Fruit fly (Drosophila melanogaster): ENCODE data around the gene CG5347.

CG5347 gene

dm6 chrX:14743819-14744218 lies 32.8 kb upstream of the CG5347 start (continued):
- peak; percentile 20 for TF ChIP-seq ind (GFP tag; optimal IDR thresholded peaks at IDR 0.05)
- peak; percentile 12; the same call in 1 of the 2 replicates for TF ChIP-seq CG31224 (GFP tag; IDR thresholded peaks at IDR 0.05)
- TF ChIP-seq CG7745 (tag; optimal IDR thresholded peaks at IDR 0.05): no peak
- TF ChIP-seq HLHmδ (GFP tag; optimal IDR thresholded peaks at IDR 0.05): no peak
- TF ChIP-seq CG8388 (GFP tag; optimal IDR thresholded peaks at IDR 0.05): peak; percentile 56
- no peak for TF ChIP-seq CG7786 (GFP tag; optimal IDR thresholded peaks at IDR 0.05)
- peak; percentile 81 for TF ChIP-seq gem (tag; optimal IDR thresholded peaks at IDR 0.05)
- no peak for TF ChIP-seq grn (GFP tag; optimal IDR thresholded peaks at IDR 0.05)
- no peak for TF ChIP-seq pb (GFP tag; optimal IDR thresholded peaks at IDR 0.05)
- TF ChIP-seq Aef1 (GFP tag; IDR thresholded peaks at IDR 0.05): peak; percentile 37; the same call in 1 of the 3 replicates
- TF ChIP-seq CG18262 (tag; optimal IDR thresholded peaks at IDR 0.05): peak; percentile 69
- peak; percentile 26 for TF ChIP-seq az2 (GFP tag; optimal IDR thresholded peaks at IDR 0.05)
- peak in 1 of 2 experiments; percentile 73 for TF ChIP-seq bsh (GFP tag; optimal IDR thresholded peaks at IDR 0.05)
- TF ChIP-seq ato (GFP tag; IDR thresholded peaks at IDR 0.05; ENCODE audit: partially characterized antibody): no peak
- no peak for TF ChIP-seq bowl (GFP tag; IDR thresholded peaks at IDR 0.05)
- TF ChIP-seq gro (GFP tag; optimal IDR thresholded peaks at IDR 0.05): no peak
- no peak for TF ChIP-seq hth (optimal IDR thresholded peaks at IDR 0.05)
- TF ChIP-seq fu2 (GFP tag; optimal IDR thresholded peaks at IDR 0.05): no peak
- TF ChIP-seq CG6254 (GFP tag; optimal IDR thresholded peaks at IDR 0.05): peak; percentile 34
- TF ChIP-seq CG34376 (GFP tag; optimal IDR thresholded peaks at IDR 0.05): no peak
- no peak for TF ChIP-seq CG17568 (GFP tag; optimal IDR thresholded peaks at IDR 0.05)
- TF ChIP-seq crc (GFP tag; optimal IDR thresholded peaks at IDR 0.05): no peak
- no peak for TF ChIP-seq fru (optimal IDR thresholded peaks at IDR 0.05)
- TF ChIP-seq bigmax (GFP tag; optimal IDR thresholded peaks at IDR 0.05): no peak
- no peak for TF ChIP-seq lov (optimal IDR thresholded peaks at IDR 0.05)
- TF ChIP-seq lov (GFP tag; IDR thresholded peaks at IDR 0.05): no peak
- TF ChIP-seq Sox102F (GFP tag; optimal IDR thresholded peaks at IDR 0.05): peak; percentile 64
- TF ChIP-seq yki (optimal IDR thresholded peaks at IDR 0.05): no peak
- TF ChIP-seq CG1603 (tag; optimal IDR thresholded peaks at IDR 0.05): no peak
- TF ChIP-seq NC2β (GFP tag; optimal IDR thresholded peaks at IDR 0.05): peak; percentile 17
- TF ChIP-seq Xrp1 (GFP tag; IDR thresholded peaks at IDR 0.05): peak; percentile 81
- TF ChIP-seq jigr1 (GFP tag; IDR thresholded peaks at IDR 0.05): no peak; the same call in 2 of the 3 replicates
- no peak for TF ChIP-seq Six4 (GFP tag; optimal IDR thresholded peaks at IDR 0.05)
- peak; percentile 34 for TF ChIP-seq CG16815 (GFP tag; optimal IDR thresholded peaks at IDR 0.05)
- TF ChIP-seq ham (GFP tag; IDR thresholded peaks at IDR 0.05): no peak
- no peak for TF ChIP-seq CG8478 (optimal IDR thresholded peaks at IDR 0.05)
- peak; percentile 77 for TF ChIP-seq dmrt11E (tag; optimal IDR thresholded peaks at IDR 0.05)
- TF ChIP-seq tap (tag; optimal IDR thresholded peaks at IDR 0.05): peak; percentile 15
- TF ChIP-seq CG6175 (GFP tag; IDR thresholded peaks at IDR 0.05): no peak
- TF ChIP-seq vvl (GFP tag; IDR thresholded peaks at IDR 0.05): peak; percentile 45
- TF ChIP-seq CG3407 (GFP tag; optimal IDR thresholded peaks at IDR 0.05): peak; percentile 25
- TF ChIP-seq CG10654 (GFP tag; optimal IDR thresholded peaks at IDR 0.05): peak; percentile 6
- no peak for TF ChIP-seq ken (GFP tag; IDR thresholded peaks at IDR 0.05)
- TF ChIP-seq Camta (GFP tag; optimal IDR thresholded peaks at IDR 0.05): no peak
- no peak for TF ChIP-seq dan (GFP tag; IDR thresholded peaks at IDR 0.05)
- TF ChIP-seq CG10431 (GFP tag; optimal IDR thresholded peaks at IDR 0.05): no peak
- peak; percentile 48 for TF ChIP-seq lab (GFP tag; optimal IDR thresholded peaks at IDR 0.05)
- TF ChIP-seq PHDP (tag; optimal IDR thresholded peaks at IDR 0.05): peak; percentile 55
- no peak for TF ChIP-seq CG9932 (GFP tag; IDR thresholded peaks at IDR 0.05)
- no peak for TF ChIP-seq CG2129 (GFP tag; IDR thresholded peaks at IDR 0.05; ENCODE audit: partially characterized antibody)
- TF ChIP-seq HmgZ (tag; optimal IDR thresholded peaks at IDR 0.05): no peak
- TF ChIP-seq Hr39 (optimal IDR thresholded peaks at IDR 0.05): no peak
- peak; percentile 64 for TF ChIP-seq CG13424 (tag; optimal IDR thresholded peaks at IDR 0.05)
- no peak for TF ChIP-seq ewg (GFP tag; optimal IDR thresholded peaks at IDR 0.05)
